Fruit fly (Drosophila melanogaster): ENCODE results near the gene CG31465.
A peak's percentile ranks its signal among the peaks of the same experiment; 100 is the strongest.

Gene CG31465

dm6 chr3R:21878473-21878872 is 2.1 kb upstream of the CG31465 start, which contains the start of gene CG34148 (continued):
- no peak for TF ChIP-seq CG6689 (GFP tag; IDR thresholded peaks at IDR 0.05)
- no peak for TF ChIP-seq CG11696 (GFP tag; IDR thresholded peaks at IDR 0.05)
- TF ChIP-seq E2f1 (GFP tag; IDR thresholded peaks at IDR 0.05), result no peak
- peak; percentile 37 for TF ChIP-seq CG4617 (GFP tag; optimal IDR thresholded peaks at IDR 0.05; ENCODE audit: borderline replicate concordance)
- TF ChIP-seq Gug (GFP tag; IDR thresholded peaks at IDR 0.05), result no peak
- peak; percentile 80 for TF ChIP-seq bbx (GFP tag; IDR thresholded peaks at IDR 0.05; ENCODE audit: partially characterized antibody)
- no peak for TF ChIP-seq phol (tag; optimal IDR thresholded peaks at IDR 0.05)
- no peak; the same call in 1 of the 2 replicates for TF ChIP-seq Rfx (GFP tag; IDR thresholded peaks at IDR 0.05)
- no peak for TF ChIP-seq Sry-β (GFP tag; optimal IDR thresholded peaks at IDR 0.05)
- no peak for TF ChIP-seq Dip3 (GFP tag; optimal IDR thresholded peaks at IDR 0.05)
- TF ChIP-seq CG18619 (GFP tag; optimal IDR thresholded peaks at IDR 0.05), result no peak
- no peak for TF ChIP-seq CG1832 (GFP tag; optimal IDR thresholded peaks at IDR 0.05)
- TF ChIP-seq pzg (GFP tag; optimal IDR thresholded peaks at IDR 0.05), result peak; percentile 32
- TF ChIP-seq ato (GFP tag; IDR thresholded peaks at IDR 0.05; ENCODE audit: partially characterized antibody), result peak; percentile 85
- TF ChIP-seq cwo (GFP tag; optimal IDR thresholded peaks at IDR 0.05), result no peak
- no peak for TF ChIP-seq Spps (tag; optimal IDR thresholded peaks at IDR 0.05)
- no peak for TF ChIP-seq tio (GFP tag; optimal IDR thresholded peaks at IDR 0.05)
- TF ChIP-seq CG11695 (GFP tag; IDR thresholded peaks at IDR 0.05), result no peak
- no peak for TF ChIP-seq z (GFP tag; IDR thresholded peaks at IDR 0.05)
- TF ChIP-seq Blimp-1 (GFP tag; optimal IDR thresholded peaks at IDR 0.05), result no peak
- no peak for TF ChIP-seq Sox100B (GFP tag; optimal IDR thresholded peaks at IDR 0.05)
- TF ChIP-seq BEAF-32 (GFP tag; optimal IDR thresholded peaks at IDR 0.05), result peak; percentile 55
- TF ChIP-seq usp (GFP tag; optimal IDR thresholded peaks at IDR 0.05), result no peak
- TF ChIP-seq schlank (tag; optimal IDR thresholded peaks at IDR 0.05), result no peak
- no peak for TF ChIP-seq CG14710 (tag; optimal IDR thresholded peaks at IDR 0.05)
- no peak for TF ChIP-seq jing (GFP tag; optimal IDR thresholded peaks at IDR 0.05)
- TF ChIP-seq CG16815 (GFP tag; optimal IDR thresholded peaks at IDR 0.05), result no peak
- peak; percentile 80 for TF ChIP-seq nerfin-2 (GFP tag; IDR thresholded peaks at IDR 0.05; ENCODE audit: partially characterized antibody)
- no peak for TF ChIP-seq onecut (GFP tag; IDR thresholded peaks at IDR 0.05)
- TF ChIP-seq Opbp (GFP tag; IDR thresholded peaks at IDR 0.05; ENCODE audit: partially characterized antibody), result peak; percentile 68; the same call in 2 of the 3 replicates
- no peak for TF ChIP-seq MTF-1 (GFP tag; optimal IDR thresholded peaks at IDR 0.05; ENCODE audit: borderline replicate concordance)
- TF ChIP-seq CG7963 (GFP tag; IDR thresholded peaks at IDR 0.05; ENCODE audit: partially characterized antibody), result peak; percentile 73
- no peak for TF ChIP-seq Kr (GFP tag; optimal IDR thresholded peaks at IDR 0.05)
- TF ChIP-seq ewg (GFP tag; optimal IDR thresholded peaks at IDR 0.05), result no peak
- TF ChIP-seq crp (GFP tag; optimal IDR thresholded peaks at IDR 0.05), result peak; percentile 45 to 90
- TF ChIP-seq bcd (GFP tag; optimal IDR thresholded peaks at IDR 0.05), result no peak
- peak; percentile 61; the same call in 2 of the 3 replicates for TF ChIP-seq CG16813 (GFP tag; IDR thresholded peaks at IDR 0.05; ENCODE audit: partially characterized antibody)
- peak; percentile 90 for TF ChIP-seq CG34224 (GFP tag; IDR thresholded peaks at IDR 0.05; ENCODE audit: partially characterized antibody)
- TF ChIP-seq Ets65A (GFP tag), result no peak
- no peak for TF ChIP-seq CG32772 (GFP tag; IDR thresholded peaks at IDR 0.05)
- TF ChIP-seq Dref (GFP tag; IDR thresholded peaks at IDR 0.05), result peak; percentile 81
- TF ChIP-seq MESR4 (GFP tag; optimal IDR thresholded peaks at IDR 0.05), result peak; percentile 60
- no peak for TF ChIP-seq CG17359 (tag; optimal IDR thresholded peaks at IDR 0.05)
- TF ChIP-seq CG3847 (GFP tag; IDR thresholded peaks at IDR 0.05), result no peak
- TF ChIP-seq insv (GFP tag; optimal IDR thresholded peaks at IDR 0.05), result no peak
- TF ChIP-seq gcm (GFP tag; optimal IDR thresholded peaks at IDR 0.05), result no peak
- no peak for TF ChIP-seq Stat92E (GFP tag; optimal IDR thresholded peaks at IDR 0.05)
- peak; percentile 87 for TF ChIP-seq HLH4C (GFP tag; IDR thresholded peaks at IDR 0.05; ENCODE audit: partially characterized antibody)
- TF ChIP-seq CG14050 (GFP tag; IDR thresholded peaks at IDR 0.05), result no peak
